Worm (Caenorhabditis elegans): ENCODE data around the gene hil-3.

DNA sequence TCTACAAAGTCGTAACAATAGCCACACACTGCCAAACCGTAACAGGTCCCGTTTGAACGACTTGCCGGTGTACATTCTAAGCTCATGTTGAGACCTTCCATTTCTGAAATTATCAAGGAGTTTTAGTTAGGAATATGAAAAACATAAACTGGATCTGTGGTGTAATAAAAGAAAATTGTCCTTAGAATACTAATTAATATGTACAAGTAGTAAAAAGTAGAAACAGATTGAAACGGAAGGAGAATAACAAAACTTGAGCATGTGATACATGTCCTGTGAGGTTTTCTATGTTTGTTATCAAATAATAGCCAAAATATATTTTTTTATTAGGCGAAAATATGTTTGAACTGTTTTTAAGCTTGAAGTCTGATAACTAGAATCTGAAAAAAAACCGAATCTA is 29.4 kb upstream of the hil-3 start, which contains the start of gene frpr-1:
- TF ChIP-seq pes-1 (GFP tag; IDR thresholded peaks at IDR 0.05) (no peak), ama-1 (optimal IDR thresholded peaks at IDR 0.05) (no peak), aly-1 (tag; optimal IDR thresholded peaks at IDR 0.05) (no peak), hmbx-1 (tag; optimal IDR thresholded peaks at IDR 0.05) (no peak), sea-1 (GFP tag; conservative IDR thresholded peaks at IDR 0.05) (no peak), flt-1 (GFP tag; IDR thresholded peaks at IDR 0.05) (no peak)
